Fruit fly (Drosophila melanogaster) whole organism, pupa: ENCODE data around the gene CG4218.

Experiments
- CG10348 ChIP-seq: fragments of 200-800 bp; sonication (Bioruptor generic); IDR thresholded peaks from 2 replicates; pipeline ENCODE4 v1.3.6; 2022; ENCODE audit warnings: missing biosample characterization, missing genetic modification characterization
- CG12605 ChIP-seq: fragments of 200-800 bp; sonication (Bioruptor generic); IDR thresholded peaks from 2 replicates; pipeline ENCODE4 v1.3.6; 2022; ENCODE audit warnings: missing biosample characterization, missing genetic modification characterization
- CG13204 ChIP-seq: fragments of 200-800 bp; sonication (Bioruptor generic); optimal IDR thresholded peaks from 2 replicates; lab custom pipeline; 2018; ENCODE audit warnings: missing biosample characterization, mild to moderate bottlenecking, missing genetic modification characterization, moderate library complexity
- CG14655 ChIP-seq: fragments of 200-800 bp; sonication (Bioruptor generic); optimal IDR thresholded peaks from 3 replicates; lab custom pipeline; 2017; ENCODE audit warnings: mild to moderate bottlenecking, missing biosample characterization, missing genetic modification reagents, missing genetic modification characterization
- CG15710 ChIP-seq: fragments of 200-800 bp; sonication (Bioruptor generic); optimal IDR thresholded peaks from 2 replicates; lab custom pipeline; 2018; ENCODE audit warnings: missing biosample characterization, mild to moderate bottlenecking, missing genetic modification characterization, moderate library complexity
- CG17806 ChIP-seq: fragments of 200-800 bp; sonication (Bioruptor generic); optimal IDR thresholded peaks from 2 replicates; lab custom pipeline; 2018; ENCODE audit warnings: missing biosample characterization, mild to moderate bottlenecking, missing genetic modification characterization, moderate library complexity
- CG32121 ChIP-seq: fragments of 200-800 bp; sonication (Bioruptor generic); IDR thresholded peaks from 2 replicates; pipeline ENCODE4 v1.3.6; 2022; ENCODE audit warnings: missing biosample characterization, missing genetic modification characterization
- CG34367 ChIP-seq: fragments of 200-800 bp; sonication (Bioruptor generic); optimal IDR thresholded peaks from 2 replicates; lab custom pipeline; 2018; ENCODE audit warnings: missing biosample characterization, mild to moderate bottlenecking, missing genetic modification characterization
- CG4496 ChIP-seq: fragments of 200-800 bp; sonication (Bioruptor generic); IDR thresholded peaks from 3 replicates; pipeline ENCODE4 v1.3.6; 2022; ENCODE audit warnings: missing biosample characterization, missing genetic modification characterization
- CG8159 ChIP-seq: fragments of 200-800 bp; sonication (Bioruptor generic); optimal IDR thresholded peaks from 3 replicates; lab custom pipeline; 2018; ENCODE audit warnings: missing biosample characterization, mild to moderate bottlenecking, missing genetic modification characterization, moderate library complexity
- CG8301 ChIP-seq: fragments of 200-800 bp; sonication (Bioruptor generic); optimal IDR thresholded peaks from 2 replicates; lab custom pipeline; 2018; ENCODE audit warnings: missing biosample characterization, mild to moderate bottlenecking, missing genetic modification characterization
- CG9948 ChIP-seq: fragments of 200-800 bp; sonication (Bioruptor generic); optimal IDR thresholded peaks from 2 replicates; lab custom pipeline; 2018; ENCODE audit warnings: missing biosample characterization, mild to moderate bottlenecking, missing genetic modification characterization, moderate library complexity
- D1 ChIP-seq: fragments of 200-800 bp; sonication (Bioruptor generic); optimal IDR thresholded peaks from 2 replicates; lab custom pipeline; 2018; ENCODE audit warnings: missing biosample characterization, mild to moderate bottlenecking, missing genetic modification characterization, moderate library complexity
- EcR ChIP-seq: fragments of 200-800 bp; sonication (Bioruptor generic); optimal IDR thresholded peaks from 3 replicates; lab custom pipeline; 2019; ENCODE audit warnings: missing biosample characterization, missing genetic modification characterization, mild to moderate bottlenecking, moderate library complexity, missing genetic modification reagents
- Ets98B ChIP-seq: fragments of 200-800 bp; sonication (Bioruptor generic); IDR thresholded peaks from 2 replicates; pipeline ENCODE4 v1.3.6; 2022; ENCODE audit warnings: missing biosample characterization, missing genetic modification characterization
- Pif1A ChIP-seq: fragments of 200-800 bp; sonication (Bioruptor generic); optimal IDR thresholded peaks from 3 replicates; lab custom pipeline; 2016; ENCODE audit warnings: missing biosample characterization, missing genetic modification characterization
- Pif1B ChIP-seq: fragments of 200-800 bp; sonication (Bioruptor generic); optimal IDR thresholded peaks from 3 replicates; lab custom pipeline; 2016; ENCODE audit warnings: missing biosample characterization, missing genetic modification characterization
- Snoo ChIP-seq: fragments of 200-800 bp; sonication (Bioruptor generic); optimal IDR thresholded peaks from 3 replicates; lab custom pipeline; 2017; ENCODE audit warnings: missing biosample characterization, mild to moderate bottlenecking, missing genetic modification characterization, inconsistent platforms
- fd96Ca ChIP-seq: fragments of 200-800 bp; sonication (Bioruptor generic); IDR thresholded peaks from 3 replicates; pipeline ENCODE4 v1.3.6; 2022; ENCODE audit warnings: missing biosample characterization, missing genetic modification characterization
- gl ChIP-seq: fragments of 200-800 bp; sonication (Bioruptor generic); optimal IDR thresholded peaks from 2 replicates; lab custom pipeline; 2018; ENCODE audit warnings: missing biosample characterization, mild to moderate bottlenecking, missing genetic modification characterization
- rn ChIP-seq: fragments of 200-800 bp; sonication (Bioruptor generic); IDR thresholded peaks from 2 replicates; pipeline ENCODE4 v1.3.6; 2022; ENCODE audit warnings: missing biosample characterization, missing genetic modification characterization

CG4218 gene

DNA sequence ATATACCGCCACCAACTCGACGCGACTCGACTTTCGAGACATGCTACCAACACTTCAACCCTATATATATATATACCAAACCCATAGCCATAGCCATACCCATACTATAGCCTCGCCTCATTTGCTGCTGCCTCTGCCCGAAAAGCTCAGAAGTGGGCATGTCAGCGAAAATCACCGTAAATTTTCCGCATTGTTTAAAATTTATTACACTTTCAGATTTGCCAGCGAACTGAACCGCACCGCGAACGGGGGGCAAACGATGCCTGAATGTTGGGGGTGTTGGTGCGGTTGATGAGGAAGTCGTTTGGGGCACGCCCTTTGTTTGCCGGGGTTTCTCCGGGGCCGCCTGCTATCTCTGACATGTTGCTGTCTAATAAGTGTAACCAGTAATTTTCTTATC is 24.7 kb downstream of the CG4218 start, which contains the start of gene CG33648:
CG33648 (plus strand) TSS at position 69 of the 400 bp plus-strand sequence.
- TF ChIP-seq EcR (GFP tag; lab: Kevin White, UChicago) = no peak
- no peak for TF ChIP-seq CG9948 (tag; lab: Kevin White, UChicago)
- no peak for TF ChIP-seq CG8301
- TF ChIP-seq rn = no peak
- no peak for TF ChIP-seq CG10348 (GFP tag; lab: Robert Waterston, UW)
- no peak for TF ChIP-seq CG13204
- no peak for TF ChIP-seq CG14655 (GFP tag; lab: Kevin White, UChicago)
- no peak for TF ChIP-seq CG34367 (tag; lab: Kevin White, UChicago)

DNA sequence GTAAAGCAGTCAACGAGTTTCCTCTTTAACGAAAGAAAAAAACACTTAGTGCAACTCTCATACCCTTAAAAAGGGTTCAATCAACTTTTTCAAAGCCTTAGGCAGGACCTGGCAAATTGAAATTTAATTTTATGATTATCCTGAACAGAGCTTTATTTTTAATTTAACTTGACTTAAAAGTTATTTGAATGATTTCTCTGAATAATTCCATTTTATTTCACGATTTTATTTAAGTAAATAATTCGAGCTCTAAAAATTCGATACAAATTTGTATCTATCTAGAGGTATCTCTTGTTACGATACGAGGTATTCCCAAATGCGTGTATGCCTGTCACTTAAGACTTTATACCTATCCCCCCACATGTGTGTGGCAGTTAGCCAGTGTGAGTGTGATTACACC is 25.2 kb downstream of the CG4218 start:
- TF ChIP-seq CG8159 (peak; percentile 43), CG17806 (tag; lab: Kevin White, UChicago) (peak; percentile 18), rn (no peak), D1 (tag; lab: Kevin White, UChicago) (no peak), EcR (GFP tag; lab: Kevin White, UChicago) (no peak), CG14655 (GFP tag; lab: Kevin White, UChicago) (peak; percentile 46), CG9948 (tag; lab: Kevin White, UChicago) (peak; percentile 23), gl (tag; lab: Kevin White, UChicago) (peak; percentile 9), CG8301 (peak; percentile 13), Pif1A (peak; percentile 2)

DNA sequence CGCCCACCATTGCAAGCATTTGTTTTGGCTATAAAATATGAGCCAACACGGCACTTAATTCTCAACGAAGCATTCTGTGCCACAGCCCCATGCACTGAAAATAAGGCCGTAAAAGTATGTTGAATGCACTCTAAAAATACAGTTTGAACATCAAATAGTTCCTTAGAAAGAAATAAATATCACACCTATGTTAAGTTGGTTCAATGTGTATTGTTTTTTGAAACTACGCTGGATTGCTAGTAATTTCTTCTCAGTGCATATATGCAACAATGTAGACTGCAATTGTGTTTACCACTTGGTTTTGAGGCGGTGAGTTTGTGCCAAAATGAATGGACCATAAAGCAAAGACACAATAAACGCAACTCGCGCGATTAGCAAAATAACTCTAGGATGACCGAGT is 27.4 kb downstream of the CG4218 start:
- TF ChIP-seq Ets98B = no peak; the same call in 1 of the 2 replicates
- TF ChIP-seq CG8159 = no peak
- peak; percentile 20 for TF ChIP-seq CG17806 (tag; lab: Kevin White, UChicago)
- TF ChIP-seq Snoo (tag; lab: Kevin White, UChicago) = no peak
- TF ChIP-seq CG9948 (tag; lab: Kevin White, UChicago) = no peak
- no peak for TF ChIP-seq CG10348 (GFP tag; lab: Robert Waterston, UW)
- no peak for TF ChIP-seq rn
- no peak for TF ChIP-seq EcR (GFP tag; lab: Kevin White, UChicago)
- TF ChIP-seq CG34367 (tag; lab: Kevin White, UChicago) = no peak
- TF ChIP-seq CG13204 = no peak
- peak; percentile 47; the same call in 1 of the 2 replicates for TF ChIP-seq CG12605 (GFP tag; lab: Robert Waterston, UW)
- TF ChIP-seq Pif1A = no peak
- no peak for TF ChIP-seq CG15710 (tag; lab: Kevin White, UChicago)
- peak; percentile 39; the same call in 1 of the 3 replicates for TF ChIP-seq fd96Ca (GFP tag; lab: Robert Waterston, UW)
- TF ChIP-seq gl (tag; lab: Kevin White, UChicago) = no peak
- 0 out of 3 replicates have a peak, but pooled peaks have one; percentile 16 for TF ChIP-seq CG4496 (GFP tag; lab: Robert Waterston, UW)
- peak; percentile 20 for TF ChIP-seq CG14655 (GFP tag; lab: Kevin White, UChicago)
- peak; percentile 44; the same call in 1 of the 2 replicates for TF ChIP-seq CG32121 (GFP tag; lab: Robert Waterston, UW)
- TF ChIP-seq CG8301 = peak; percentile 21
- TF ChIP-seq D1 (tag; lab: Kevin White, UChicago) = no peak
- no peak for TF ChIP-seq Pif1B
- TF ChIP-seq, all 21 proteins: peak for 7

DNA sequence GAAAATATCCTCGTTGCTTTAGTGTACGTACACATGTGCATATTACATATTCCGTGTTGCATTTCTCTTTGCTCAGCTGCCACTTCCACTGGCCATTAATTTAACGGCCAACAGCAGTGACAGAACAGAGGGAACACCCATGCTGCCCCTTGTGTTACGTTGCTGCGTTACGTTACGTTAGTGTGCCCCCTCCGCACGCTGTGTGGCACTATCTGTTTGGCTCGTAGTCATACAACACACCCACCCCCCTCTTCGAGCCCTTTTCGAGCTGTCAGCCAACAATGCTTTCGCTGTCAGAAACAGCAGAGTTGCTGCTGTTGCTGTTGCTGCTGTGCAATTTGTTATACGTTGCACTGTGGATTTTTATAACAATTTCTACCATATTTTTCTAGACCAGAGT is 28.4 kb downstream of the CG4218 start:
- TF ChIP-seq Pif1B (no peak), CG10348 (GFP tag; lab: Robert Waterston, UW) (no peak), CG32121 (GFP tag; lab: Robert Waterston, UW) (no peak), Ets98B (no peak), CG4496 (GFP tag; lab: Robert Waterston, UW) (no peak), CG8159 (no peak), CG14655 (GFP tag; lab: Kevin White, UChicago) (no peak)
- TF ChIP-seq, all 21 proteins: peak for 0

DNA sequence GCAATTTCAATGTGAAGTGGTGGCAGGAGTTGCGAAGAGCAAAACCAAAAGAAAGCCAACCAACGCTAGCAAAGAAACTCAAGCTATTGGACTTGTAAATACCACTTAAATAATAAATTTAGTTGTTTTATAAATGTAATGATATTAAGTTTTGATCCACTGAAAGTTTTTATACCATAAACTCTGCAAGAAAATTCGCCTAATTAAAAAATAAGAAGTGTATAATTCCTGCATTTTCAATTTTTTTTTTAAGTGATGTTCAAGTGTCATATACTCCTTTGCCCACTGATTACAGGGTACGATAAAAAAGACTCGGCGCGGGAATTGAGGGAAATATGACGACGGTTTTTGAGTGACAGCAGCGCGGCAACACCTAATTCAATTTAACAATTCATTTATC is 29.7 kb downstream of the CG4218 start:
- TF ChIP-seq rn (no peak), CG12605 (GFP tag; lab: Robert Waterston, UW) (no peak), gl (tag; lab: Kevin White, UChicago) (no peak), Pif1B (peak; percentile 30), CG13204 (no peak), CG17806 (tag; lab: Kevin White, UChicago) (peak; percentile 44), D1 (tag; lab: Kevin White, UChicago) (no peak), Snoo (tag; lab: Kevin White, UChicago) (peak; percentile 20), CG32121 (GFP tag; lab: Robert Waterston, UW) (no peak), Pif1A (peak; percentile 65), fd96Ca (GFP tag; lab: Robert Waterston, UW) (no peak), Ets98B (no peak), CG9948 (tag; lab: Kevin White, UChicago) (peak; percentile 47), CG34367 (tag; lab: Kevin White, UChicago) (peak; percentile 34), CG10348 (GFP tag; lab: Robert Waterston, UW) (no peak), EcR (GFP tag; lab: Kevin White, UChicago) (no peak), CG4496 (GFP tag; lab: Robert Waterston, UW) (no peak), CG8159 (peak; percentile 43), CG14655 (GFP tag; lab: Kevin White, UChicago) (no peak), CG15710 (tag; lab: Kevin White, UChicago) (peak; percentile 51), CG8301 (peak; percentile 2)

DNA sequence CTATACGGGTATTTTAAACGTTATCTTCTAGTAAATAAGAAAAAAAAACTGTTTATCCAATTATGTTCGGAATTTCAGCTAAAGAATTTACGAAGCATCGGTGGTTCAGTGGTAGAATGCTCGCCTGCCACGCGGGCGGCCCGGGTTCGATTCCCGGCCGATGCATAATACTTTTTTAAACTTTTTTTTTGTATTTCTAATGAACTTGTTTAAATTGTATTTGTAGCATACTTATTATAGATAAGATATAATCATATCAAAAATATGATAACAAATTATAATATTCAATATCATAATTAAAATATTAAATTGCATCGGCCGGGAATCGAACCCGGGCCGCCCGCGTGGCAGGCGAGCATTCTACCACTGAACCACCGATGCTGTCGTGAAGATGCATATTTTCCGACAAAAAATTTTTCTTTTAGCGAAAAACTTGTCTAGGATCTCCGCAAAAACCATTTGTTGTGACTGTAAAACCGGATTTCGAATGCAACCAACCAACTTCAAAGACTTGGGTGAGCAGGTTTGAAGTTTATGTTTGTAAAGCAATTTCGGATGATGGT is 30.8 kb downstream of the CG4218 start:
- peak; percentile 7; the same call in 1 of the 2 replicates for TF ChIP-seq Ets98B
- TF ChIP-seq CG32121 (GFP tag; lab: Robert Waterston, UW) = peak; percentile 33; the same call in 1 of the 2 replicates
- no peak for TF ChIP-seq CG14655 (GFP tag; lab: Kevin White, UChicago)
- TF ChIP-seq fd96Ca (GFP tag; lab: Robert Waterston, UW) = no peak
- TF ChIP-seq Pif1B = no peak
